Fruit fly (Drosophila melanogaster) whole organism, embryonic: ENCODE data around the gene Sgt1.

Experiments
- Ada2b ChIP-seq: fragments of 200-800 bp; sonication (Bioruptor generic); IDR thresholded peaks from 2 replicates; pipeline ENCODE4 v1.3.6; 2022; ENCODE audit warnings: missing biosample characterization, missing genetic modification characterization
- Awh ChIP-seq: fragments of 200-800 bp; sonication (Bioruptor generic); IDR thresholded peaks from 2 replicates; pipeline ENCODE4, ENCODE4 v1.3.6; 2022; ENCODE audit warnings: missing biosample characterization, missing genetic modification characterization
- CG11398 ChIP-seq: fragments of 200-800 bp; sonication (Bioruptor generic); optimal IDR thresholded peaks from 2 replicates; lab custom pipeline; 2016; ENCODE audit warnings: missing biosample characterization, missing genetic modification characterization
- CG17912 ChIP-seq: fragments of 200-800 bp; sonication (Bioruptor generic); optimal IDR thresholded peaks from 2 replicates; lab custom pipeline; 2018; ENCODE audit warnings: missing biosample characterization, mild to moderate bottlenecking, missing genetic modification characterization
- CG2199 ChIP-seq: fragments of 200-800 bp; sonication (Bioruptor generic); IDR thresholded peaks from 3 replicates; pipeline ENCODE4 v1.3.6; 2022; ENCODE audit warnings: missing biosample characterization, missing genetic modification characterization
- CG2202 ChIP-seq: fragments of 200-800 bp; sonication (Bioruptor generic); optimal IDR thresholded peaks from 2 replicates; lab custom pipeline; 2018; ENCODE audit warnings: missing biosample characterization, mild to moderate bottlenecking, missing genetic modification characterization
- CG31365 ChIP-seq: fragments of 200-800 bp; sonication (Bioruptor generic); optimal IDR thresholded peaks from 2 replicates; lab custom pipeline; 2018; ENCODE audit warnings: missing biosample characterization, mild to moderate bottlenecking, missing genetic modification characterization
- CG34376 ChIP-seq: fragments of 200-800 bp; sonication (Bioruptor generic); optimal IDR thresholded peaks from 2 replicates; lab custom pipeline; 2018; ENCODE audit warnings: missing biosample characterization, mild to moderate bottlenecking, missing genetic modification characterization
- CG4854 ChIP-seq: fragments of 200-800 bp; sonication (Bioruptor generic); optimal IDR thresholded peaks from 2 replicates; lab custom pipeline; 2016; ENCODE audit warnings: missing biosample characterization, missing genetic modification characterization, inconsistent platforms
- CG7271 ChIP-seq: fragments of 200-800 bp; sonication (Bioruptor generic); optimal IDR thresholded peaks from 2 replicates; lab custom pipeline; 2018; ENCODE audit warnings: missing biosample characterization, mild to moderate bottlenecking, missing genetic modification characterization, moderate library complexity
- CG7786 ChIP-seq: fragments of 200-800 bp; sonication (Bioruptor generic); optimal IDR thresholded peaks from 2 replicates; lab custom pipeline; 2016; ENCODE audit warnings: missing biosample characterization, missing genetic modification characterization
- CG7839 ChIP-seq: fragments of 200-800 bp; sonication (Bioruptor generic); optimal IDR thresholded peaks from 3 replicates; lab custom pipeline; 2018; ENCODE audit warnings: missing biosample characterization, mild to moderate bottlenecking, missing genetic modification characterization, moderate library complexity
- CG8290 ChIP-seq, 3 experiments: fragments of 200-800 bp; sonication (Bioruptor generic); optimal IDR thresholded peaks; 2 replicates each; lab custom pipeline; 2016 to 2019; ENCODE audit warnings: missing biosample characterization in 3 of 3, missing genetic modification characterization in 3 of 3, mild to moderate bottlenecking in 2 of 3, moderate library complexity in 1 of 3
- CG9609 ChIP-seq: fragments of 200-800 bp; sonication (Bioruptor generic); optimal IDR thresholded peaks from 3 replicates; lab custom pipeline; 2016; ENCODE audit warnings: missing biosample characterization, missing genetic modification characterization
- D19A ChIP-seq: fragments of 200-800 bp; optimal IDR thresholded peaks from 3 replicates; lab custom pipeline; 2019; ENCODE audit warnings: missing biosample characterization, mild to moderate bottlenecking, missing genetic modification characterization, moderate library complexity
- Dfd ChIP-seq, 2 experiments: fragments of >200 bp; optimal IDR thresholded peaks; 2 replicates each; lab custom pipeline; 2017; ENCODE audit warnings: missing biosample characterization in 2 of 2, missing genetic modification characterization in 2 of 2
- Drgx ChIP-seq: fragments of 200-800 bp; sonication (Bioruptor generic); IDR thresholded peaks from 2 replicates; pipeline ENCODE4 v1.3.6; 2022; ENCODE audit warnings: missing biosample characterization, missing genetic modification characterization
- Fer1 ChIP-seq: fragments of 200-800 bp; sonication (Bioruptor generic); optimal IDR thresholded peaks from 2 replicates; lab custom pipeline; 2017; ENCODE audit warnings: missing biosample characterization, mild to moderate bottlenecking, missing genetic modification characterization
- Hr78 ChIP-seq, 2 experiments: fragments of 200-800 bp in 1 of 2; fragments of >200 bp in 1 of 2; sonication (Bioruptor generic) in 1 of 2; optimal IDR thresholded peaks; 2 replicates each; lab custom pipeline; 2017 to 2019; ENCODE audit warnings: missing biosample characterization in 2 of 2, missing genetic modification characterization in 2 of 2, mild to moderate bottlenecking in 1 of 2, moderate library complexity in 1 of 2
- MBD-R2 ChIP-seq: fragments of 200-800 bp; sonication (Bioruptor generic); IDR thresholded peaks from 2 replicates; pipeline ENCODE4 v1.3.6; 2022; ENCODE audit warnings: missing biosample characterization, missing genetic modification characterization
- Mrtf ChIP-seq: fragments of 200-800 bp; sonication (Bioruptor generic); IDR thresholded peaks from 3 replicates; pipeline ENCODE4 v1.3.6; 2022; ENCODE audit warnings: missing biosample characterization, missing genetic modification characterization
- NFAT ChIP-seq: fragments of 200-800 bp; sonication (Bioruptor generic); IDR thresholded peaks from 2 replicates; pipeline ENCODE4 v1.3.6; 2022; ENCODE audit warnings: missing biosample characterization, missing genetic modification characterization
- NK7.1 ChIP-seq: fragments of 200-800 bp; sonication (Bioruptor generic); optimal IDR thresholded peaks from 3 replicates; lab custom pipeline; 2016; ENCODE audit warnings: missing biosample characterization, missing genetic modification characterization
- Nf-YB ChIP-seq: fragments of 200-800 bp; sonication (Bioruptor generic); optimal IDR thresholded peaks from 3 replicates; lab custom pipeline; 2019; ENCODE audit warnings: missing biosample characterization, mild to moderate bottlenecking, missing genetic modification characterization, moderate library complexity
- PHDP ChIP-seq: fragments of 200-800 bp; sonication (Bioruptor generic); optimal IDR thresholded peaks from 3 replicates; lab custom pipeline; 2018; ENCODE audit warnings: missing biosample characterization, mild to moderate bottlenecking, missing genetic modification characterization, moderate library complexity
- Ptx1 ChIP-seq: fragments of 200-800 bp; sonication (Bioruptor generic); IDR thresholded peaks from 2 replicates; pipeline ENCODE4 v1.3.6; 2022; ENCODE audit warnings: missing biosample characterization, missing genetic modification characterization
- Ravus ChIP-seq: fragments of 200-800 bp; sonication (Bioruptor generic); IDR thresholded peaks from 2 replicates; pipeline ENCODE4 v1.3.6; 2022; ENCODE audit warnings: missing biosample characterization, missing genetic modification characterization
- Ssrp ChIP-seq: fragments of 200-800 bp; sonication (Bioruptor generic); optimal IDR thresholded peaks from 2 replicates; lab custom pipeline; 2018; ENCODE audit warnings: missing biosample characterization, mild to moderate bottlenecking, missing genetic modification characterization, moderate library complexity
- Xrp1 ChIP-seq: fragments of 200-800 bp; sonication (Bioruptor generic); IDR thresholded peaks from 2 replicates; pipeline ENCODE4 v1.3.6; 2022; ENCODE audit warnings: missing biosample characterization, missing genetic modification characterization
- ato ChIP-seq: fragments of 200-800 bp; sonication (Bioruptor generic); IDR thresholded peaks from 2 replicates; pipeline ENCODE4 v1.3.6; 2022; ENCODE audit warnings: missing biosample characterization, missing genetic modification characterization; ENCODE audit not compliant: partially characterized antibody
- bowl ChIP-seq: fragments of 200-800 bp; sonication (Bioruptor generic); IDR thresholded peaks from 2 replicates; pipeline ENCODE4 v1.3.6; 2022; ENCODE audit warnings: missing biosample characterization, missing genetic modification characterization
- cato ChIP-seq: fragments of 200-800 bp; sonication (Bioruptor generic); optimal IDR thresholded peaks from 2 replicates; lab custom pipeline; 2016; ENCODE audit warnings: missing biosample characterization, missing genetic modification characterization, borderline replicate concordance
- cg ChIP-seq: fragments of 200-800 bp; sonication (Bioruptor generic); optimal IDR thresholded peaks from 3 replicates; lab custom pipeline; 2019; ENCODE audit warnings: missing biosample characterization, mild to moderate bottlenecking, missing genetic modification characterization, moderate library complexity
- chinmo ChIP-seq: fragments of 200-800 bp; sonication (Bioruptor generic); IDR thresholded peaks from 4 replicates; pipeline ENCODE4 v1.3.6; 2022; ENCODE audit warnings: missing biosample characterization, missing genetic modification characterization; ENCODE audit not compliant: partially characterized antibody
- chm ChIP-seq: fragments of 200-800 bp; sonication (Bioruptor generic); IDR thresholded peaks from 2 replicates; pipeline ENCODE4 v1.3.6; 2022; ENCODE audit warnings: missing biosample characterization, missing genetic modification characterization
- cwo ChIP-seq: fragments of 200-800 bp; sonication (Bioruptor generic); optimal IDR thresholded peaks from 3 replicates; lab custom pipeline; 2017; ENCODE audit warnings: missing biosample characterization, missing genetic modification characterization, mild to moderate bottlenecking, moderate library complexity, missing genetic modification reagents
- fd102C ChIP-seq: fragments of 200-800 bp; sonication (Bioruptor generic); optimal IDR thresholded peaks from 2 replicates; lab custom pipeline; 2018; ENCODE audit warnings: missing biosample characterization, mild to moderate bottlenecking, missing genetic modification characterization, moderate library complexity
- fd3F ChIP-seq: fragments of 200-800 bp; sonication (Bioruptor generic); optimal IDR thresholded peaks from 2 replicates; lab custom pipeline; 2018; ENCODE audit warnings: missing biosample characterization, mild to moderate bottlenecking, missing genetic modification characterization, moderate library complexity
- gro ChIP-seq: fragments of 200-800 bp; sonication (Bioruptor generic); optimal IDR thresholded peaks from 2 replicates; lab custom pipeline; 2016; ENCODE audit warnings: missing biosample characterization, missing genetic modification characterization
- lmd ChIP-seq: fragments of 200-800 bp; sonication (Bioruptor generic); IDR thresholded peaks from 2 replicates; pipeline ENCODE4 v1.3.6; 2022; ENCODE audit warnings: missing biosample characterization, missing genetic modification characterization
- mirr ChIP-seq: fragments of 200-800 bp; sonication (Bioruptor generic); optimal IDR thresholded peaks from 3 replicates; lab custom pipeline; 2018; ENCODE audit warnings: missing biosample characterization, mild to moderate bottlenecking, missing genetic modification characterization
- org-1 ChIP-seq: fragments of 200-800 bp; sonication (Bioruptor generic); optimal IDR thresholded peaks from 2 replicates; lab custom pipeline; 2017; ENCODE audit warnings: missing biosample characterization, missing genetic modification characterization
- tio ChIP-seq: fragments of 200-800 bp; sonication (Bioruptor generic); optimal IDR thresholded peaks from 2 replicates; lab custom pipeline; 2017; ENCODE audit warnings: missing biosample characterization, missing genetic modification characterization, inconsistent platforms

Gene Sgt1

DNA sequence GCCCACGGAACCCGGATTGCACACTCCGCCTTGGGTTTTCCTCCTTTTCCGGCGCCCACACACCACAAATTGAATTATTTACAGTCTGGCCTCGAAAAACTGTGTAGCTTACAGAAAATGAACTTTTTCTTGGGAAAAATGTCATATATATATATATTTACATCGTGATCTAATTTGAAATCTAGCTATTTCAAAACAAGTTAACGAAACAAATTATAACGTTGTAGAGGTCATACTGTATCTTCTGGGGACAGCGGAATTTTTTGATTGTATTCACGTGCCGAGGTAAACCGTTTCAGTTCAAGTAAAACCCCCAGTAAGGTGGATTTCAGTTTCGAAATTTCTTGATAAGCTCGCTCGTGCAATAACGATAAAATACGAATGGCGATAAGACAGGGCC is 49.4 kb upstream of the Sgt1 start (continued):
- TF ChIP-seq D19A (tag; lab: Kevin White, UChicago) (peak; percentile 25), lmd (GFP tag; lab: Robert Waterston, UW) (peak; percentile 74), CG9609 (no peak), NFAT (GFP tag; lab: Robert Waterston, UW) (peak; percentile 53), CG7786 (GFP tag; lab: Kevin White, UChicago) (no peak), Mrtf (no peak), bowl (GFP tag; lab: Robert Waterston, UW) (no peak), fd3F (GFP tag; lab: Kevin White, UChicago) (peak; percentile 28), org-1 (GFP tag; lab: Kevin White, UChicago) (peak; percentile 11), Drgx (GFP tag; lab: Robert Waterston, UW) (peak; percentile 49), PHDP (tag; lab: Kevin White, UChicago) (peak; percentile 69), Ravus (GFP tag; lab: Robert Waterston, UW) (peak; percentile 59), Ada2b (GFP tag; lab: Robert Waterston, UW) (peak; percentile 73), gro (GFP tag; lab: Kevin White, UChicago) (no peak), cato (no peak), CG31365 (no peak), Fer1 (GFP tag; lab: Kevin White, UChicago) (peak; percentile 3), mirr (no peak), cwo (GFP tag; lab: Kevin White, UChicago) (peak; percentile 87), fd102C (GFP tag; lab: Kevin White, UChicago) (no peak), CG4854 (no peak), CG7839 (tag; lab: Kevin White, UChicago) (peak; percentile 57), Ssrp (tag; lab: Kevin White, UChicago) (peak; percentile 34), NK7.1 (no peak), CG7271 (tag; lab: Kevin White, UChicago) (no peak), Xrp1 (peak; percentile 65), MBD-R2 (GFP tag; lab: Robert Waterston, UW) (no peak; the same call in 1 of the 2 replicates), CG11398 (GFP tag; lab: Kevin White, UChicago) (no peak), Ptx1 (GFP tag; lab: Robert Waterston, UW) (peak; percentile 79), ato (GFP tag; lab: Robert Waterston, UW) (no peak), CG17912 (GFP tag; lab: Kevin White, UChicago) (no peak)

DNA sequence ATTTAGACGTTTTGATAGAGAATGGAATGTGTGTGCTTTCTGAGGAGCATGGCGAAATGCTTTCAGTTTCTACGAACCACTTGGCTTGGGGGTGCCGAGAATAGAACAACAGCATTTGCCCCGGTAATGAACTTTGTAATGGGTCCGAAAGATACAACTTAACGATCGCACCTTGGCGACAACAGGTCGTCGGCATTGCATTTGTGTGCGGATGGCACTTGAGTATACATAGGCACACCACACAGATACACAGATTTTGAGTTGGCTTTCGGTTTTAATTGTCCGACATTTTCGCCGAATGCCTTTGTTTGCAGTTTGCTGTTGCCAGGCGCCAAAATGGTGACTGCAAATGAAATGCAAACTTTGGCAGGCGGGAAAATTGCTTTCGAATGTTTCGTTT is 48.9 kb upstream of the Sgt1 start:
- TF ChIP-seq Hr78 (GFP tag; optimal IDR thresholded peaks at IDR 0.05; lab: Kevin White, UChicago) = peak in 1 of 2 experiments; percentile 31
- TF ChIP-seq chinmo (GFP tag; lab: Robert Waterston, UW) = peak; percentile 52; the same call in 1 of the 4 replicates
- peak; percentile 3 for TF ChIP-seq cg (GFP tag; lab: Kevin White, UChicago)
- no peak for TF ChIP-seq CG2202 (tag; lab: Kevin White, UChicago)
- no peak for TF ChIP-seq tio (GFP tag; lab: Kevin White, UChicago)
- TF ChIP-seq Ada2b (GFP tag; lab: Robert Waterston, UW) = no peak
- 0 out of 2 replicates have a peak, but pooled peaks have one; percentile 10 for TF ChIP-seq chm (GFP tag; lab: Robert Waterston, UW)
- peak; percentile 22 for TF ChIP-seq CG34376
- no peak for TF ChIP-seq Nf-YB (GFP tag; lab: Kevin White, UChicago)
- TF ChIP-seq Ssrp (tag; lab: Kevin White, UChicago) = no peak
- 0 out of 3 replicates have a peak, but pooled peaks have one; percentile 6 for TF ChIP-seq CG2199 (GFP tag; lab: Robert Waterston, UW)
- no peak for TF ChIP-seq Awh (GFP tag; lab: Robert Waterston, UW)
- no peak for TF ChIP-seq CG8290 (GFP tag; optimal IDR thresholded peaks at IDR 0.05; lab: Kevin White, UChicago)
- TF ChIP-seq CG8290 (tag; optimal IDR thresholded peaks at IDR 0.05; lab: Kevin White, UChicago) = peak in 1 of 2 experiments; percentile 34
- no peak for TF ChIP-seq Dfd (GFP tag; optimal IDR thresholded peaks at IDR 0.05; lab: Kevin White, UChicago)
- TF ChIP-seq, all 482 proteins: peak for 7
